Fruit fly (Drosophila melanogaster): Measurements from ENCODE around the gene CG31010.

DNA sequence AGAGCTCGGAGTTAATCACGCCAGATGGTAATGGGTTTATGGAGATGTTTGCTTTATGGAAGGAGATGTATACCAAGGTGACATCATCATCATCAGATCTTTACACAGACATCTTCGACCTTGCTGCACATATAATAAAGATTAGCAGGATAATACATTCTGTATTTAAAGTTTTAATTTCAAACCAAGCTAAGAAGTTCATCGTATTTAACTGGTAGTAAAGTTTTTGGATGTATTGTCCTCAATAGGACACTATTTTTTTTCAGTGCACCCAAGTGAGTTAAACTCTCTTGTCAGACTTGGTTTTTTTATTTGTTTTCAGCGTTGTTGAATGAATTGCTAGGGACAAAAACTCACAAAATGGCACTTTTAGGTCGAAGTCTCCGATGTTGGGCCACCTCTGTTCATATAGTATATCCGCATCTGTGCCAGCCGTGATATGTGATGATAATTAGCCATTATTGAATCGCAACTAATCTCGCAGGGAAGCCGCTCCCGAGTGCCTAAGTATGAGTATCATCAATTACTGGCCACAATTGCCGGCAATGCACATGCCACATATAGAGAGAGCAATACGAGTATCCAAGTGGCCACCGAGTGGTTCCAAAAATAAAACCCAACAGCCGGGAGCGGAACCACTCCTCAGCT is 15.4 kb upstream of the CG31010 start:
- TF ChIP-seq usp (GFP tag; optimal IDR thresholded peaks at IDR 0.05) (no peak), Dll (optimal IDR thresholded peaks at IDR 0.05) (no peak), EcR (GFP tag; optimal IDR thresholded peaks at IDR 0.05) (no peak)
